Comparison of ENCODE assay signal across 2 fruit fly cellular contexts in the genomic region with DNA sequence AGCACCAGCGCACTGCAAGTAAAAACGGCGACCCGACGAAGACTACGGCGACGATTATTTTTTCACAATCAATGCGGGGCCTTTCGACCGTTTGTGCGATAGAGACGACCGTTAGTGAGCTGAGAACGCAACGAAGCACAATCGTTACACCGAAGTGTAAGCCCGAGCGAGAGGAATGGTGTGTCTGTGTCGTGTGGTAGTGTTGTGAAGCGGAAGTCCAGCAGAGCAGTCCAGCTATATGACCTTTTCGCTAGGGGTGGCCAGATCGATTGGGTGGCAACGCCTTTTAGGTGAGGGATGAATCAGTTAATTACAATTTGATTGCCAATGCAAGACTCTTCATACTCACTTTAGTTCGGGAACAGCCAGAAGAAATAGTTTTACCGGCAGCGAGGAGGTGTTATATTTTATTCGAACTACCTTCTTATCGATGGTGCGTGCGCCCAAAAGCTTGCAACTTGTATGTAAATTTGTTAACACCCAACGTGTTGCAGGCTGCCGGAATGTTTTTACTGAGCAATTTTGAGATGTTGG.
TF ChIP-seq lines count a peak whose summit lies in the region.

No protein-coding gene starts in this region.

TF ChIP-seq in whole organism, embryonic, 481 proteins besides CTCF, POLR2A, EP300 and RAD21 (continued from another document and continues in another):
- TF ChIP-seq gsb (GFP tag; IDR thresholded peaks at IDR 0.05; lab: Robert Waterston, UW) (peak; percentile 66), kah (GFP tag; optimal IDR thresholded peaks at IDR 0.05; lab: Kevin White, UChicago) (peak; percentile 34), pros (GFP tag; optimal IDR thresholded peaks at IDR 0.05; lab: Kevin White, UChicago) (peak; percentile 43), Ssrp (tag; optimal IDR thresholded peaks at IDR 0.05; lab: Kevin White, UChicago) (no peak), PHDP (tag; optimal IDR thresholded peaks at IDR 0.05; lab: Kevin White, UChicago) (no peak), CG30403 (GFP tag; optimal IDR thresholded peaks at IDR 0.05; lab: Kevin White, UChicago) (peak; percentile 61), CG15514 (GFP tag; optimal IDR thresholded peaks at IDR 0.05; lab: Kevin White, UChicago) (peak; percentile 74), CG8944 (GFP tag; optimal IDR thresholded peaks at IDR 0.05; lab: Kevin White, UChicago) (peak; percentile 68), CG17612 (GFP tag; IDR thresholded peaks at IDR 0.05; lab: Robert Waterston, UW) (peak; percentile 35; the same call in 1 of the 2 replicates), nom (GFP tag; optimal IDR thresholded peaks at IDR 0.05; lab: Kevin White, UChicago) (peak; percentile 84), CG6791 (GFP tag; IDR thresholded peaks at IDR 0.05; lab: Robert Waterston, UW; ENCODE audit: partially characterized antibody) (peak; percentile 49; the same call in 2 of the 3 replicates), CG6813 (GFP tag; optimal IDR thresholded peaks at IDR 0.05; lab: Kevin White, UChicago) (no peak), esg (GFP tag; conservative IDR thresholded peaks at IDR 0.05; lab: Robert Waterston, UW) (peak; percentile 45), CG42726 (GFP tag; IDR thresholded peaks at IDR 0.05; lab: Robert Waterston, UW; ENCODE audit: partially characterized antibody) (no peak; the same call in 1 of the 2 replicates), CG8765 (GFP tag; IDR thresholded peaks at IDR 0.05; lab: Robert Waterston, UW) (0 out of 2 replicates have a peak, but pooled peaks have one; percentile 16), vfl (GFP tag; optimal IDR thresholded peaks at IDR 0.05; lab: Kevin White, UChicago) (peak; percentile 55), CG6272 (GFP tag; IDR thresholded peaks at IDR 0.05; lab: Robert Waterston, UW) (0 out of 2 replicates have a peak, but pooled peaks have one; percentile 32), Camta (GFP tag; optimal IDR thresholded peaks at IDR 0.05; lab: Kevin White, UChicago) (peak; percentile 24), CG4707 (GFP tag; optimal IDR thresholded peaks at IDR 0.05; lab: Kevin White, UChicago) (no peak), slbo (GFP tag; IDR thresholded peaks at IDR 0.05; lab: Robert Waterston, UW) (peak; percentile 87), CG8290 (GFP tag; optimal IDR thresholded peaks at IDR 0.05; lab: Kevin White, UChicago) (peak; percentile 75), CG8290 (tag; optimal IDR thresholded peaks at IDR 0.05; lab: Kevin White, UChicago) (peak; percentile 65 to 97), bab2 (GFP tag; optimal IDR thresholded peaks at IDR 0.05; lab: Kevin White, UChicago) (peak; percentile 31), CG9437 (GFP tag; optimal IDR thresholded peaks at IDR 0.05; lab: Kevin White, UChicago) (peak; percentile 8), al (GFP tag; IDR thresholded peaks at IDR 0.05; lab: Robert Waterston, UW) (peak; percentile 65; the same call in 1 of the 2 replicates), hb (GFP tag; IDR thresholded peaks at IDR 0.05; lab: Robert Waterston, UW; ENCODE audit: partially characterized antibody) (no peak), Fer3 (tag; optimal IDR thresholded peaks at IDR 0.05; lab: Kevin White, UChicago) (peak; percentile 30), CG2712 (tag; optimal IDR thresholded peaks at IDR 0.05; lab: Kevin White, UChicago) (peak; percentile 19), onecut (GFP tag; IDR thresholded peaks at IDR 0.05; lab: Robert Waterston, UW) (peak; percentile 78), sug (tag; optimal IDR thresholded peaks at IDR 0.05; lab: Kevin White, UChicago) (peak; percentile 52), Dll (GFP tag; IDR thresholded peaks at IDR 0.05; lab: Robert Waterston, UW; ENCODE audit: partially characterized antibody) (no peak), Rfx (GFP tag; IDR thresholded peaks at IDR 0.05; lab: Robert Waterston, UW) (peak; percentile 86), ems (GFP tag; optimal IDR thresholded peaks at IDR 0.05; lab: Kevin White, UChicago) (peak; percentile 50), lab (GFP tag; optimal IDR thresholded peaks at IDR 0.05; lab: Kevin White, UChicago) (peak; percentile 72), CG2120 (GFP tag; optimal IDR thresholded peaks at IDR 0.05; lab: Kevin White, UChicago) (peak; percentile 84), HmgD (GFP tag; optimal IDR thresholded peaks at IDR 0.05; lab: Kevin White, UChicago) (peak; percentile 89), CHES-1-like (GFP tag; optimal IDR thresholded peaks at IDR 0.05; lab: Kevin White, UChicago) (peak; percentile 77), Opbp (GFP tag; IDR thresholded peaks at IDR 0.05; lab: Robert Waterston, UW; ENCODE audit: partially characterized antibody) (0 out of 3 replicates have a peak, but pooled peaks have one; percentile 46), org-1 (GFP tag; optimal IDR thresholded peaks at IDR 0.05; lab: Kevin White, UChicago) (peak; percentile 29), Optix (GFP tag; IDR thresholded peaks at IDR 0.05; lab: Robert Waterston, UW) (peak; percentile 52; the same call in 2 of the 3 replicates), CG7271 (tag; optimal IDR thresholded peaks at IDR 0.05; lab: Kevin White, UChicago) (no peak), CG6254 (GFP tag; optimal IDR thresholded peaks at IDR 0.05; lab: Kevin White, UChicago) (no peak), ci (GFP tag; IDR thresholded peaks at IDR 0.05; lab: Robert Waterston, UW) (peak; percentile 73), Dip3 (GFP tag; optimal IDR thresholded peaks at IDR 0.05; lab: Kevin White, UChicago) (peak; percentile 57), gcm2 (GFP tag; optimal IDR thresholded peaks at IDR 0.05; lab: Kevin White, UChicago) (peak; percentile 69), Atf-2 (GFP tag; optimal IDR thresholded peaks at IDR 0.05; lab: Kevin White, UChicago) (peak; percentile 52), CG3726 (GFP tag; IDR thresholded peaks at IDR 0.05; lab: Robert Waterston, UW) (0 out of 3 replicates have a peak, but pooled peaks have one; percentile 67), Dp (GFP tag; optimal IDR thresholded peaks at IDR 0.05; lab: Kevin White, UChicago) (no peak), tll (GFP tag; optimal IDR thresholded peaks at IDR 0.05; lab: Kevin White, UChicago) (peak in 1 of 2 experiments; percentile 21), Hr51 (GFP tag; optimal IDR thresholded peaks at IDR 0.05; lab: Kevin White, UChicago) (peak in 1 of 2 experiments; percentile 72), Eip74EF (GFP tag; optimal IDR thresholded peaks at IDR 0.05; lab: Kevin White, UChicago) (no peak), CG32532 (GFP tag; IDR thresholded peaks at IDR 0.05; lab: Robert Waterston, UW) (peak; percentile 75), grau (tag; optimal IDR thresholded peaks at IDR 0.05; lab: Kevin White, UChicago) (peak; percentile 54), eyg (GFP tag; optimal IDR thresholded peaks at IDR 0.05; lab: Kevin White, UChicago) (peak; percentile 54), fd102C (GFP tag; optimal IDR thresholded peaks at IDR 0.05; lab: Kevin White, UChicago) (no peak), CG16863 (GFP tag; optimal IDR thresholded peaks at IDR 0.05; lab: Kevin White, UChicago) (peak; percentile 47), ash1 (GFP tag; optimal IDR thresholded peaks at IDR 0.05; lab: Kevin White, UChicago) (peak; percentile 80), tx (GFP tag; optimal IDR thresholded peaks at IDR 0.05; lab: Kevin White, UChicago) (peak; percentile 41), C15 (GFP tag; IDR thresholded peaks at IDR 0.05; lab: Robert Waterston, UW) (no peak)

TF ChIP-seq in whole organism, prepupa, 60 proteins besides CTCF, POLR2A, EP300 and RAD21 (continued from another document):
- peak; percentile 51 for TF ChIP-seq topi (GFP tag; optimal IDR thresholded peaks at IDR 0.05; lab: Kevin White, UChicago)
- peak; percentile 58 for TF ChIP-seq CG3919 (GFP tag; optimal IDR thresholded peaks at IDR 0.05; lab: Kevin White, UChicago)
- TF ChIP-seq CG6792 (GFP tag; optimal IDR thresholded peaks at IDR 0.05; lab: Kevin White, UChicago), result peak; percentile 18
- peak; percentile 88 for TF ChIP-seq svp (GFP tag; lab: Kevin White, UChicago)
- peak; percentile 28 for TF ChIP-seq CG16779 (tag; optimal IDR thresholded peaks at IDR 0.05; lab: Kevin White, UChicago)
- TF ChIP-seq pdm3 (GFP tag; optimal IDR thresholded peaks at IDR 0.05; lab: Kevin White, UChicago), result peak; percentile 53
- TF ChIP-seq Hr4 (GFP tag; optimal IDR thresholded peaks at IDR 0.05; lab: Kevin White, UChicago), result peak; percentile 45
- peak; percentile 11 for TF ChIP-seq dac (GFP tag; optimal IDR thresholded peaks at IDR 0.05; lab: Kevin White, UChicago)
- no peak for TF ChIP-seq CG8632 (GFP tag; optimal IDR thresholded peaks at IDR 0.05; lab: Kevin White, UChicago)
- peak; percentile 42 for TF ChIP-seq net (GFP tag; optimal IDR thresholded peaks at IDR 0.05; lab: Kevin White, UChicago)
- peak; percentile 55 to 63 for TF ChIP-seq ss (GFP tag; optimal IDR thresholded peaks at IDR 0.05; lab: Kevin White, UChicago)
- TF ChIP-seq achi (GFP tag; optimal IDR thresholded peaks at IDR 0.05; lab: Kevin White, UChicago), result peak; percentile 40
